Worm (Caenorhabditis elegans): ENCODE data around the gene ttr-8.
"Not testable (repeated sequence)": the region's sequence is repeated elsewhere in the genome, so short reads cannot be mapped to it uniquely, and the experiment has no call there.

Gene ttr-8

ce11 chrIII:7565247-7565646, at the start of gene ttr-8:
ttr-8 (minus strand) TSS chrIII:7565347.
- TF ChIP-seq W03F9.2 (tag; optimal IDR thresholded peaks at IDR 0.05) (no peak), dao-5 (tag; optimal IDR thresholded peaks at IDR 0.05) (no peak), him-1 (tag; optimal IDR thresholded peaks at IDR 0.05) (no peak)

ce11 chrIII:7614530-7614929, 49.4 kb upstream of the ttr-8 start, which contains the start of gene T04A6.2:
T04A6.2 (plus strand) TSS chrIII:7614830.
- TF ChIP-seq W03F9.2 (tag; optimal IDR thresholded peaks at IDR 0.05): no peak
- no peak for TF ChIP-seq him-1 (tag; optimal IDR thresholded peaks at IDR 0.05)
- TF ChIP-seq dao-5 (tag; optimal IDR thresholded peaks at IDR 0.05): no peak

ce11 chrIII:7609168-7609567, 44.0 kb upstream of the ttr-8 start, which contains the start of gene nsph-4.3:
nsph-4.3 (minus strand) TSS chrIII:7609268.
- no peak for TF ChIP-seq W03F9.2 (tag; optimal IDR thresholded peaks at IDR 0.05)
- TF ChIP-seq him-1 (tag; optimal IDR thresholded peaks at IDR 0.05): no peak
- TF ChIP-seq dao-5 (tag; optimal IDR thresholded peaks at IDR 0.05): no peak

- TF ChIP-seq dao-5 (tag; optimal IDR thresholded peaks at IDR 0.05) (no peak), W03F9.2 (tag; optimal IDR thresholded peaks at IDR 0.05) (no peak), him-1 (tag; optimal IDR thresholded peaks at IDR 0.05) (no peak)
Observed at ce11 chrIII:7608223-7608622, 43.1 kb upstream of the ttr-8 start, which contains the start of gene T04A6.3. T04A6.3 (minus strand) TSS chrIII:7608323.

- not testable (repeated sequence) for TF ChIP-seq dao-5, him-1, W03F9.2 (tag; optimal IDR thresholded peaks at IDR 0.05)
Observed at ce11 chrIII:7594482-7594881, 29.3 kb upstream of the ttr-8 start, which contains the start of gene Y80D4G.2. Y80D4G.2 (minus strand) TSS chrIII:7594582.

- TF ChIP-seq dao-5 (tag; optimal IDR thresholded peaks at IDR 0.05) (no peak), W03F9.2 (tag; optimal IDR thresholded peaks at IDR 0.05) (no peak), him-1 (tag; optimal IDR thresholded peaks at IDR 0.05) (no peak)
Observed at ce11 chrIII:7593285-7593928, 28.3 kb upstream of the ttr-8 start, which contains the start of gene R13A5.11. R13A5.11 (minus strand) TSS chrIII:7593335.

ce11 chrIII:7588214-7588613, 23.1 kb upstream of the ttr-8 start, which contains the start of gene R13A5.15:
R13A5.15 (minus strand) TSS chrIII:7588314.
- TF ChIP-seq W03F9.2 (tag; optimal IDR thresholded peaks at IDR 0.05) (no peak), dao-5 (tag; optimal IDR thresholded peaks at IDR 0.05) (no peak), him-1 (tag; optimal IDR thresholded peaks at IDR 0.05) (no peak)

ce11 chrIII:7584131-7584646, 19.0 kb upstream of the ttr-8 start, which contains the start of gene cup-5:
cup-5 (plus strand) TSS chrIII:7584181.
- TF ChIP-seq W03F9.2 (tag; optimal IDR thresholded peaks at IDR 0.05): peak; percentile 21
- no peak for TF ChIP-seq dao-5 (tag; optimal IDR thresholded peaks at IDR 0.05)
- peak; percentile 25 for TF ChIP-seq him-1 (tag; optimal IDR thresholded peaks at IDR 0.05)

ce11 chrIII:7582885-7583284, 17.7 kb upstream of the ttr-8 start, which contains the start of gene R13A5.10:
R13A5.10 (minus strand) TSS chrIII:7582985.
- TF ChIP-seq dao-5 (tag; optimal IDR thresholded peaks at IDR 0.05): no peak
- TF ChIP-seq him-1 (tag; optimal IDR thresholded peaks at IDR 0.05): no peak
- TF ChIP-seq W03F9.2 (tag; optimal IDR thresholded peaks at IDR 0.05): no peak

ce11 chrIII:7580586-7580985, 15.4 kb upstream of the ttr-8 start:
- TF ChIP-seq W03F9.2 (tag; optimal IDR thresholded peaks at IDR 0.05) (no peak), him-1 (tag; optimal IDR thresholded peaks at IDR 0.05) (peak; percentile 48)

- no peak for TF ChIP-seq W03F9.2 (tag; optimal IDR thresholded peaks at IDR 0.05)
- no peak for TF ChIP-seq dao-5 (tag; optimal IDR thresholded peaks at IDR 0.05)
- no peak for TF ChIP-seq him-1 (tag; optimal IDR thresholded peaks at IDR 0.05)
Observed at ce11 chrIII:7579324-7579723, 14.2 kb upstream of the ttr-8 start, which contains the start of gene mfsd-6. mfsd-6 (minus strand) TSS chrIII:7579411.

ce11 chrIII:7572781-7573400, 7.7 kb upstream of the ttr-8 start, which contains the start of the genes rpl-9 and lpd-7:
rpl-9 (minus strand) TSS chrIII:7572831.
lpd-7 (plus strand) TSS chrIII:7573350.
- peak; percentile 59 for TF ChIP-seq him-1 (tag; optimal IDR thresholded peaks at IDR 0.05)
- no peak for TF ChIP-seq dao-5 (tag; optimal IDR thresholded peaks at IDR 0.05)
- peak; percentile 81 for TF ChIP-seq W03F9.2 (tag; optimal IDR thresholded peaks at IDR 0.05)

- TF ChIP-seq W03F9.2 (tag; optimal IDR thresholded peaks at IDR 0.05): no peak
- no peak for TF ChIP-seq dao-5 (tag; optimal IDR thresholded peaks at IDR 0.05)
- no peak for TF ChIP-seq him-1 (tag; optimal IDR thresholded peaks at IDR 0.05)
Observed at ce11 chrIII:7571726-7572125, 6.6 kb upstream of the ttr-8 start.
